Fruit fly (Drosophila melanogaster) whole organism, prepupa: ENCODE results near the gene CG11668.

ENCODE experiments used
- CG10631 ChIP-seq: fragments of 200-800 bp; sonication (Bioruptor generic); optimal IDR thresholded peaks from 2 replicates; lab custom pipeline; 2016; ENCODE audit warnings: missing biosample characterization, missing genetic modification characterization
- CG3919 ChIP-seq: fragments of 200-800 bp; sonication (Bioruptor generic); optimal IDR thresholded peaks from 3 replicates; lab custom pipeline; 2016; ENCODE audit warnings: missing biosample characterization, missing genetic modification characterization
- CG6854 ChIP-seq: fragments of 200-800 bp; sonication (Bioruptor generic); optimal IDR thresholded peaks from 2 replicates; lab custom pipeline; 2017; ENCODE audit warnings: missing biosample characterization, mild to moderate bottlenecking, missing genetic modification characterization
- CG8119 ChIP-seq: fragments of 200-800 bp; sonication (Bioruptor generic); IDR thresholded peaks from 3 replicates; pipeline ENCODE4 v1.3.6; 2022; ENCODE audit warnings: missing biosample characterization, missing genetic modification characterization
- Gug ChIP-seq: fragments of 200-800 bp; sonication (Bioruptor generic); IDR thresholded peaks from 2 replicates; pipeline ENCODE4 v1.3.6; 2022; ENCODE audit warnings: missing biosample characterization, missing genetic modification characterization
- Hr39 ChIP-seq: fragments of 200-800 bp; sonication (Bioruptor generic); optimal IDR thresholded peaks from 2 replicates; lab custom pipeline; 2016; ENCODE audit warnings: missing biosample characterization, missing genetic modification characterization
- OdsH ChIP-seq: fragments of 200-800 bp; sonication (Bioruptor generic); optimal IDR thresholded peaks from 3 replicates; lab custom pipeline; 2016; ENCODE audit warnings: missing biosample characterization, missing genetic modification characterization
- dac ChIP-seq: fragments of 200-800 bp; sonication (Bioruptor generic); optimal IDR thresholded peaks from 2 replicates; lab custom pipeline; 2017; ENCODE audit warnings: missing biosample characterization, mild to moderate bottlenecking, missing genetic modification characterization
- fd59A ChIP-seq: fragments of 200-800 bp; sonication (Bioruptor generic); optimal IDR thresholded peaks from 2 replicates; lab custom pipeline; 2017; ENCODE audit warnings: missing biosample characterization, mild to moderate bottlenecking, missing genetic modification characterization, missing genetic modification reagents
- spab ChIP-seq: fragments of 200-800 bp; sonication (Bioruptor generic); optimal IDR thresholded peaks from 2 replicates; lab custom pipeline; 2017; ENCODE audit warnings: missing biosample characterization, mild to moderate bottlenecking, missing genetic modification characterization, missing genetic modification reagents
- topi ChIP-seq: fragments of 200-800 bp; sonication (Bioruptor generic); optimal IDR thresholded peaks from 3 replicates; lab custom pipeline; 2016; ENCODE audit warnings: missing biosample characterization, missing genetic modification characterization

DNA sequence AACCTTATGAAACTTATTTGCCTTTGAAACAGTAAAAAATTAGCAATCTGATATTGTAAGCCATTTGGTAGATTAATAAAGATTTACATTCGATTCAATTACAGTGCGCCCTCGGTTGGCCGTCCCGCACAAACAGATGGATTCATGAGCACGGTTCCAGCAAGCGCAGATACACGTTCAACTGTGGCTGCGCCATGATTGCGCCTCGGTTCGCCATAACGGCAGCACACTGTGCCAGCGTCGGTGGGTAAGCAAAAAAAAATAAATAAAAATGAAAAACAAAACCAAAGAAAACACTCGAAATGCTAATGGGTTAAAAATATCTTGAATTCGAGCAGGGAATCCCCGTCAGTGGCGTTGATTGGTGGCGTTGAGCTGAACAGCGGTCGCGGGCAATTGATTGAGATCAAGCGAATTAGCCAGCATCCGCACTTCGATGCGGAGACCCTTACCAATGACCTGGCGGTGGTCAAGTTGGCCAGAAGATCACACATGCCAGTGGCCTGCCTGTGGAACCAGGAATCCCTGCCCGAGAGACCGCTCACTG, 935 bp downstream of the CG11668 start:
- TF ChIP-seq spab (GFP tag; lab: Kevin White, UChicago), result peak; percentile 9
- TF ChIP-seq topi (GFP tag; lab: Kevin White, UChicago), result peak; percentile 30
- no peak for TF ChIP-seq CG6854 (GFP tag; lab: Kevin White, UChicago)
- TF ChIP-seq fd59A (GFP tag; lab: Kevin White, UChicago), result no peak
- TF ChIP-seq Hr39 (GFP tag; lab: Kevin White, UChicago), result peak; percentile 51
- no peak for TF ChIP-seq CG10631 (GFP tag; lab: Kevin White, UChicago)
- TF ChIP-seq Gug (GFP tag; lab: Robert Waterston, UW), result no peak
- TF ChIP-seq CG3919 (GFP tag; lab: Kevin White, UChicago), result no peak
- TF ChIP-seq OdsH (GFP tag; lab: Kevin White, UChicago), result no peak
- 0 out of 3 replicates have a peak, but pooled peaks have one; percentile 32 for TF ChIP-seq CG8119 (GFP tag; lab: Robert Waterston, UW)
- no peak for TF ChIP-seq dac (GFP tag; lab: Kevin White, UChicago)
